Fruit fly (Drosophila melanogaster) whole organism, embryonic: ENCODE measurements around the gene inaF-B.

ENCODE experiments used
- Bdp1 ChIP-seq: fragments of 200-800 bp; sonication (Bioruptor generic); optimal IDR thresholded peaks from 3 replicates; lab custom pipeline; 2016; ENCODE audit warnings: missing biosample characterization, missing genetic modification characterization
- CG10979 ChIP-seq: fragments of 200-800 bp; sonication (Bioruptor generic); optimal IDR thresholded peaks from 2 replicates; lab custom pipeline; 2018; ENCODE audit warnings: missing biosample characterization, mild to moderate bottlenecking, missing genetic modification characterization, moderate library complexity
- CG11093 ChIP-seq: fragments of 200-800 bp; sonication (Bioruptor generic); IDR thresholded peaks from 3 replicates; pipeline ENCODE4 v1.3.6; 2022; ENCODE audit warnings: missing biosample characterization, missing genetic modification characterization
- CG11560 ChIP-seq: fragments of 200-800 bp; sonication (Bioruptor generic); IDR thresholded peaks from 3 replicates; pipeline ENCODE4 v1.3.6; 2022; ENCODE audit warnings: missing biosample characterization, missing genetic modification characterization
- CG11723 ChIP-seq: fragments of 200-800 bp; sonication (Bioruptor generic); optimal IDR thresholded peaks from 2 replicates; lab custom pipeline; 2017; ENCODE audit warnings: missing biosample characterization, mild to moderate bottlenecking, missing genetic modification characterization
- CG12071 ChIP-seq: fragments of 200-800 bp; sonication (Bioruptor generic); optimal IDR thresholded peaks from 3 replicates; lab custom pipeline; 2018; ENCODE audit warnings: missing biosample characterization, mild to moderate bottlenecking, missing genetic modification characterization
- CG12236 ChIP-seq: fragments of 200-800 bp; sonication (Bioruptor generic); optimal IDR thresholded peaks from 2 replicates; lab custom pipeline; 2016; ENCODE audit warnings: missing biosample characterization, missing genetic modification characterization
- CG12769 ChIP-seq: fragments of 200-800 bp; sonication (Bioruptor generic); optimal IDR thresholded peaks from 2 replicates; lab custom pipeline; 2019; ENCODE audit warnings: missing biosample characterization, mild to moderate bottlenecking, missing genetic modification characterization, moderate library complexity
- CG13287 ChIP-seq: fragments of 200-800 bp; sonication (Bioruptor generic); IDR thresholded peaks from 2 replicates; pipeline ENCODE4 v1.3.6; 2022; ENCODE audit warnings: missing biosample characterization, missing genetic modification characterization; ENCODE audit not compliant: partially characterized antibody
- CG13424 ChIP-seq: fragments of 200-800 bp; sonication (Bioruptor generic); optimal IDR thresholded peaks from 2 replicates; lab custom pipeline; 2019; ENCODE audit warnings: missing biosample characterization, mild to moderate bottlenecking, missing genetic modification characterization, moderate library complexity
- CG13624 ChIP-seq: fragments of 200-800 bp; sonication (Bioruptor generic); optimal IDR thresholded peaks from 2 replicates; lab custom pipeline; 2016; ENCODE audit warnings: missing biosample characterization, missing genetic modification characterization
- CG1603 ChIP-seq: fragments of 200-800 bp; sonication (Bioruptor generic); optimal IDR thresholded peaks from 2 replicates; lab custom pipeline; 2019; ENCODE audit warnings: missing biosample characterization, mild to moderate bottlenecking, missing genetic modification characterization, moderate library complexity
- CG32767 ChIP-seq: fragments of 200-800 bp; sonication (Bioruptor generic); IDR thresholded peaks from 2 replicates; pipeline ENCODE4 v1.3.6; 2022; ENCODE audit warnings: missing biosample characterization, missing genetic modification characterization
- CG34376 ChIP-seq: fragments of 200-800 bp; sonication (Bioruptor generic); optimal IDR thresholded peaks from 2 replicates; lab custom pipeline; 2018; ENCODE audit warnings: missing biosample characterization, mild to moderate bottlenecking, missing genetic modification characterization
- CG3847 ChIP-seq: fragments of 200-800 bp; sonication (Bioruptor generic); IDR thresholded peaks from 2 replicates; pipeline ENCODE4 v1.3.6; 2022; ENCODE audit warnings: missing biosample characterization, missing genetic modification characterization
- CG6175 ChIP-seq: fragments of 200-800 bp; sonication (Bioruptor generic); IDR thresholded peaks from 3 replicates; pipeline ENCODE4 v1.3.6; 2022; ENCODE audit warnings: missing biosample characterization, missing genetic modification characterization
- CG6683 ChIP-seq: fragments of 200-800 bp; sonication (Bioruptor generic); optimal IDR thresholded peaks from 2 replicates; lab custom pipeline; 2017; ENCODE audit warnings: missing biosample characterization, mild to moderate bottlenecking, missing genetic modification characterization, missing genetic modification reagents
- CG6791 ChIP-seq: fragments of 200-800 bp; sonication (Bioruptor generic); IDR thresholded peaks from 3 replicates; pipeline ENCODE4 v1.3.6; 2022; ENCODE audit warnings: missing biosample characterization, missing genetic modification characterization; ENCODE audit not compliant: partially characterized antibody
- CG7372 ChIP-seq: fragments of 200-800 bp; sonication (Bioruptor generic); IDR thresholded peaks from 2 replicates; pipeline ENCODE4 v1.3.6; 2022; ENCODE audit warnings: missing biosample characterization, missing genetic modification characterization
- CG8478 ChIP-seq: fragments of >200 bp; optimal IDR thresholded peaks from 2 replicates; lab custom pipeline; 2018
- CG9215 ChIP-seq: fragments of 200-800 bp; sonication (Bioruptor generic); IDR thresholded peaks from 2 replicates; pipeline ENCODE4 v1.3.6; 2022; ENCODE audit warnings: missing biosample characterization, missing genetic modification characterization
- D19A ChIP-seq: fragments of 200-800 bp; optimal IDR thresholded peaks from 3 replicates; lab custom pipeline; 2019; ENCODE audit warnings: missing biosample characterization, mild to moderate bottlenecking, missing genetic modification characterization, moderate library complexity
- Doc2 ChIP-seq: fragments of 200-800 bp; sonication (Bioruptor generic); IDR thresholded peaks from 2 replicates; pipeline ENCODE4 v1.3.6; 2022; ENCODE audit warnings: missing biosample characterization, missing genetic modification characterization
- ERR ChIP-seq: fragments of 200-800 bp; sonication (Bioruptor generic); optimal IDR thresholded peaks from 2 replicates; lab custom pipeline; 2016; ENCODE audit warnings: missing biosample characterization, missing genetic modification characterization
- Fer2 ChIP-seq: fragments of 200-800 bp; sonication (Bioruptor generic); optimal IDR thresholded peaks from 2 replicates; lab custom pipeline; 2018; ENCODE audit warnings: missing biosample characterization, mild to moderate bottlenecking, missing genetic modification characterization, moderate library complexity
- Hr51 ChIP-seq, 2 experiments: fragments of 200-800 bp; sonication (Bioruptor generic); optimal IDR thresholded peaks; 2 replicates in 1 of 2; 3 replicates in 1 of 2; lab custom pipeline; 2016 to 2018; ENCODE audit warnings: missing biosample characterization in 2 of 2, missing genetic modification characterization in 2 of 2, mild to moderate bottlenecking in 1 of 2, moderate library complexity in 1 of 2
- MBD-R2 ChIP-seq: fragments of 200-800 bp; sonication (Bioruptor generic); IDR thresholded peaks from 2 replicates; pipeline ENCODE4 v1.3.6; 2022; ENCODE audit warnings: missing biosample characterization, missing genetic modification characterization
- MTF-1 ChIP-seq: fragments of 200-800 bp; sonication (Bioruptor generic); optimal IDR thresholded peaks from 2 replicates; lab custom pipeline; 2018; ENCODE audit warnings: missing biosample characterization, mild to moderate bottlenecking, missing genetic modification characterization, borderline replicate concordance
- Rx ChIP-seq: fragments of 200-800 bp; sonication (Bioruptor generic); IDR thresholded peaks from 2 replicates; pipeline ENCODE4 v1.3.6; 2022; ENCODE audit warnings: missing biosample characterization, missing genetic modification characterization
- Sox102F ChIP-seq: fragments of 200-800 bp; sonication (Bioruptor generic); optimal IDR thresholded peaks from 2 replicates; lab custom pipeline; 2018; ENCODE audit warnings: missing biosample characterization, mild to moderate bottlenecking, missing genetic modification characterization, moderate library complexity
- Stat92E ChIP-seq, 3 experiments: fragments of >200 bp in 2 of 3; fragments of 200-800 bp in 1 of 3; sonication (Bioruptor generic) in 1 of 3; optimal IDR thresholded peaks; 2 replicates each; lab custom pipeline; 2017 to 2019; ENCODE audit warnings: missing biosample characterization in 3 of 3, missing genetic modification characterization in 3 of 3, mild to moderate bottlenecking in 1 of 3, moderate library complexity in 1 of 3
- Xbp1 ChIP-seq: fragments of 200-800 bp; sonication (Bioruptor generic); optimal IDR thresholded peaks from 3 replicates; lab custom pipeline; 2016; ENCODE audit warnings: missing biosample characterization, mild to moderate bottlenecking, missing genetic modification characterization
- cas ChIP-seq: fragments of 200-800 bp; sonication (Bioruptor generic); IDR thresholded peaks from 2 replicates; pipeline ENCODE4 v1.3.6; 2022; ENCODE audit warnings: missing biosample characterization, missing genetic modification characterization
- cg ChIP-seq: fragments of 200-800 bp; sonication (Bioruptor generic); optimal IDR thresholded peaks from 3 replicates; lab custom pipeline; 2019; ENCODE audit warnings: missing biosample characterization, mild to moderate bottlenecking, missing genetic modification characterization, moderate library complexity
- da ChIP-seq: fragments of 200-800 bp; sonication (Bioruptor generic); optimal IDR thresholded peaks from 2 replicates; lab custom pipeline; 2016; ENCODE audit warnings: missing biosample characterization, missing genetic modification characterization
- kah ChIP-seq: fragments of 200-800 bp; sonication (Bioruptor generic); optimal IDR thresholded peaks from 2 replicates; lab custom pipeline; 2018; ENCODE audit warnings: missing biosample characterization, mild to moderate bottlenecking, missing genetic modification characterization
- maf-S ChIP-seq: fragments of 200-800 bp; sonication (Bioruptor generic); optimal IDR thresholded peaks from 2 replicates; lab custom pipeline; 2016; ENCODE audit warnings: missing biosample characterization, missing genetic modification characterization
- mirr ChIP-seq: fragments of 200-800 bp; sonication (Bioruptor generic); optimal IDR thresholded peaks from 3 replicates; lab custom pipeline; 2018; ENCODE audit warnings: missing biosample characterization, mild to moderate bottlenecking, missing genetic modification characterization
- odd ChIP-seq: fragments of 200-800 bp; sonication (Bioruptor generic); optimal IDR thresholded peaks from 2 replicates; lab custom pipeline; 2017; ENCODE audit warnings: missing biosample characterization, mild to moderate bottlenecking, missing genetic modification characterization
- p53 ChIP-seq: fragments of 200-800 bp; sonication (Bioruptor generic); optimal IDR thresholded peaks from 2 replicates; lab custom pipeline; 2016; ENCODE audit warnings: missing biosample characterization, missing genetic modification characterization
- peb ChIP-seq: fragments of 200-800 bp; sonication (Bioruptor generic); IDR thresholded peaks from 2 replicates; pipeline ENCODE4 v1.3.6; 2022; ENCODE audit warnings: missing biosample characterization, missing genetic modification characterization
- sd ChIP-seq: fragments of 200-800 bp; sonication (Bioruptor generic); optimal IDR thresholded peaks from 3 replicates; lab custom pipeline; 2018; ENCODE audit warnings: missing biosample characterization, mild to moderate bottlenecking, missing genetic modification characterization, moderate library complexity
- ssp ChIP-seq: fragments of 200-800 bp; sonication (Bioruptor generic); IDR thresholded peaks from 2 replicates; pipeline ENCODE4 v1.3.6; 2022; ENCODE audit warnings: missing biosample characterization, missing genetic modification characterization
- tx ChIP-seq: fragments of 200-800 bp; sonication (Bioruptor generic); optimal IDR thresholded peaks from 2 replicates; lab custom pipeline; 2016; ENCODE audit warnings: missing biosample characterization, missing genetic modification characterization
- yki ChIP-seq: fragments of >200 bp; optimal IDR thresholded peaks from 3 replicates; lab custom pipeline; 2018
- zen ChIP-seq: fragments of 200-800 bp; sonication (Bioruptor generic); optimal IDR thresholded peaks from 3 replicates; lab custom pipeline; 2018; ENCODE audit warnings: missing biosample characterization, mild to moderate bottlenecking, missing genetic modification characterization, moderate library complexity

inaF-B gene

DNA sequence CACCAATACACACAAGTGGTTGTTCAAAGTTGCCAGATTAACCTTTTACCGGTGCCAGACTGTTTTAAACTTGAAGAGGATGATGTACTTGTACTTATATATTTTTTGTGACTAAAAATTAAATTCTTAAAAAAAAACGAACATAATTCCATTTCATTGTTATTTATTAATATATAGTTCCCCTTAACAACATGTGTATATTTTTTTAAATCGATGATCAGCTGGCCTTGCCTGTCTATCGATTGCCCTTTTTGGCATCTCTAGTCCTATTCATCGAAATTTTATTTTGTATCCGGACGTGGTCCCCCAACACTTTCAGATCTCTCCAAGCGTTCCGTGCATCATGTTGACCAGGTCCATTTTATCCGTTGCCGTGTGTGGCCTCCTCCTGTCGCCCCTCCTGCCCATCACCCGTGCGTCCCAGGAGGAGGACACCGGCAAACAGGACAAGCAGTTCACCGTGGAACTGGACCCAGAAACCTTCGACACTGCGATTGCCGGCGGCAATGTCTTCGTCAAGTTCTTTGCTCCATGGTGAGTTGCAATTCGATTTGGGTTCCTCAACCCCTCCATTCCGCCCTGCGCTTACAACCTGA, 15.7 kb downstream of the inaF-B start, which contains the start of gene prtp (continued):
- TF ChIP-seq CG1603 (tag; lab: Kevin White, UChicago): peak; percentile 4

DNA sequence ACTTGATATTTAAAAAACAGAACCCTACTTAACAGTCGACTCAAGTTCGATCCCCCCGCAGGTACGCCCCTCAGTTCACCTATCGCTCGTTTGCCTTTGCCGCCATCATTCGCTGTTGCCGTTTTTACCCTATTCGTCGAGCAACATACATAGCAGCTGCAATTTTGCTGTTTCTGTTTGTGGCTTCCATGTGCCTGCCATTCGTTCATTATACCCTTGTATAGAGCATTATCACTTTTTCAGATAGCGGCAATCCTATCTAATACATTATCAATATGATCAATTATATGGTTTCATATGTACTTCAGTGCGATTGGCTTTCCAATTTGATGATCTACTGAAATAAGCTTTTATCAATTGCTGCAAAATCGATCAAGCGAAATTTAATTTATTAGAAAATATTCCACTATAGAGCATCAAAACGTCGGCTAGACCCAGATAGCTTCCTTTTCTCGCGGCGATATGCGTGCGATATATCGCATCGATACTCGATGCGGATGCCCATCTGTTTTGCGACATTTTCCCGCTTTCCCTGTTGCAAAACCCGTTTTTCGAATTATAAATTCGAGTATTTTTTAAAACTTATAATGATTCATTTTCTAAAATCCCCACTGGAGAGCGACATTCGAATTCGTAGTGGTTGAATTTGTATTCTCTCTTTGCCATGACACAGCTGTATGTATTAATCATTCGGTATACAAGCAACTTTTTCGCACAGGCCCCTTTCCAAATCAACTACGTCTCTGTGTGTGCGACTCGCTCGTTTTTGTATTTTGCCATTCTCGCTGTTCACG, 16.4 kb downstream of the inaF-B start:
- TF ChIP-seq CG11560 (tag; lab: Robert Waterston, UW) (peak; percentile 75), D19A (tag; lab: Kevin White, UChicago) (peak; percentile 100), ssp (GFP tag; lab: Robert Waterston, UW) (peak; percentile 71), CG34376 (GFP tag; lab: Kevin White, UChicago) (peak; percentile 71), CG13624 (GFP tag; lab: Kevin White, UChicago) (peak; percentile 95), Rx (GFP tag; lab: Robert Waterston, UW) (peak; percentile 64), da (GFP tag; lab: Kevin White, UChicago) (peak; percentile 63), CG12236 (peak; percentile 60), maf-S (GFP tag; lab: Kevin White, UChicago) (peak; percentile 69), CG9215 (GFP tag; lab: Robert Waterston, UW) (peak; percentile 88), MTF-1 (GFP tag; lab: Kevin White, UChicago) (peak; percentile 66), MBD-R2 (GFP tag; lab: Robert Waterston, UW) (peak; percentile 31; the same call in 1 of the 2 replicates), zen (peak; percentile 85), peb (peak; percentile 49; the same call in 1 of the 2 replicates), CG7372 (GFP tag; lab: Robert Waterston, UW) (peak; percentile 70), CG6175 (GFP tag; lab: Robert Waterston, UW) (peak; percentile 72; the same call in 2 of the 3 replicates), CG13424 (tag; lab: Kevin White, UChicago) (peak; percentile 89), odd (GFP tag; lab: Kevin White, UChicago) (peak; percentile 90), Bdp1 (GFP tag; lab: Kevin White, UChicago) (peak; percentile 77), Sox102F (peak; percentile 87), Doc2 (GFP tag; lab: Robert Waterston, UW) (peak; percentile 53), cas (GFP tag; lab: Robert Waterston, UW) (peak; percentile 48; the same call in 1 of the 2 replicates), Xbp1 (GFP tag; lab: Kevin White, UChicago) (peak; percentile 88), CG11723 (GFP tag; lab: Kevin White, UChicago) (peak; percentile 71), tx (GFP tag; lab: Kevin White, UChicago) (peak; percentile 78), Stat92E (GFP tag; optimal IDR thresholded peaks at IDR 0.05; lab: Kevin White, UChicago) (peak in 1 of 3 experiments; percentile 18), kah (GFP tag; lab: Kevin White, UChicago) (peak; percentile 62), CG10979 (tag; lab: Kevin White, UChicago) (peak; percentile 90), ERR (GFP tag; lab: Kevin White, UChicago) (peak; percentile 84), CG12769 (peak; percentile 79), CG3847 (peak; percentile 80), cg (GFP tag; lab: Kevin White, UChicago) (no peak), mirr (GFP tag; lab: Kevin White, UChicago) (peak; percentile 9), Hr51 (GFP tag; optimal IDR thresholded peaks at IDR 0.05; lab: Kevin White, UChicago) (peak; percentile 77 to 88), CG8478 (lab: Kevin White, UChicago) (no peak), Fer2 (tag; lab: Kevin White, UChicago) (peak; percentile 65), sd (tag; lab: Kevin White, UChicago) (peak; percentile 74), CG12071 (GFP tag; lab: Kevin White, UChicago) (peak; percentile 84), yki (no peak), CG11093 (GFP tag; lab: Robert Waterston, UW) (peak; percentile 76; the same call in 2 of the 3 replicates), CG13287 (GFP tag; lab: Robert Waterston, UW) (peak; percentile 75), CG6791 (GFP tag; lab: Robert Waterston, UW) (peak; percentile 72), p53 (GFP tag; lab: Kevin White, UChicago) (peak; percentile 35), CG32767 (peak; percentile 90), CG6683 (GFP tag; lab: Kevin White, UChicago) (peak; percentile 76)
